Worm (Caenorhabditis elegans): Measurements from ENCODE around the gene T19D12.5.

T19D12.5 gene

ce11 chrII:6661211-6661610 is 25.2 kb upstream of the T19D12.5 start, which contains the start of gene T19D12.2:
T19D12.2 (plus strand) TSS chrII:6661335.
- TF ChIP-seq elt-2 (tag; optimal IDR thresholded peaks at IDR 0.05) (peak; percentile 18), rnt-1 (tag; optimal IDR thresholded peaks at IDR 0.05) (no peak)

- TF ChIP-seq hlh-6 (tag; optimal IDR thresholded peaks at IDR 0.05): no peak
- TF ChIP-seq T23F11.4 (GFP tag; optimal IDR thresholded peaks at IDR 0.05): no peak
- no peak for TF ChIP-seq sdc-2 (tag; optimal IDR thresholded peaks at IDR 0.05)
- no peak for TF ChIP-seq pqm-1 (tag; optimal IDR thresholded peaks at IDR 0.05)
- TF ChIP-seq ceh-34 (tag; optimal IDR thresholded peaks at IDR 0.05): no peak
- no peak for TF ChIP-seq nfya-1 (tag; optimal IDR thresholded peaks at IDR 0.05)
- no peak for TF ChIP-seq syd-9 (tag; optimal IDR thresholded peaks at IDR 0.05)
- no peak for TF ChIP-seq eyg-1 (tag; optimal IDR thresholded peaks at IDR 0.05)
- no peak for TF ChIP-seq madf-2 (tag; optimal IDR thresholded peaks at IDR 0.05)
- TF ChIP-seq pha-2 (tag; optimal IDR thresholded peaks at IDR 0.05): no peak
- no peak for TF ChIP-seq unc-3 (GFP tag; conservative IDR thresholded peaks at IDR 0.05)
- no peak for TF ChIP-seq unc-3 (tag; optimal IDR thresholded peaks at IDR 0.05)
- TF ChIP-seq C08G9.2 (tag; optimal IDR thresholded peaks at IDR 0.05): no peak
- no peak for TF ChIP-seq ets-4 (tag; optimal IDR thresholded peaks at IDR 0.05)
Measured at ce11 chrII:6658766-6659165, 22.7 kb upstream of the T19D12.5 start, which contains the start of gene T19D12.10. T19D12.10 (minus strand) TSS chrII:6658866.

ce11 chrII:6654284-6654683 is 18.2 kb upstream of the T19D12.5 start, which contains the start of gene T19D12.9:
T19D12.9 (minus strand) TSS chrII:6654384.
- TF ChIP-seq lin-11 (tag; optimal IDR thresholded peaks at IDR 0.05) (no peak), ama-1 (optimal IDR thresholded peaks at IDR 0.05) (no peak), elt-2 (tag; optimal IDR thresholded peaks at IDR 0.05) (no peak)

ce11 chrII:6651719-6652118 is 15.7 kb upstream of the T19D12.5 start, which contains the start of gene sra-26:
sra-26 (minus strand) TSS chrII:6651819.
- TF ChIP-seq ceh-34 (tag; optimal IDR thresholded peaks at IDR 0.05) (no peak), syd-9 (tag; optimal IDR thresholded peaks at IDR 0.05) (no peak), lim-6 (tag; optimal IDR thresholded peaks at IDR 0.05) (no peak), mec-3 (tag; optimal IDR thresholded peaks at IDR 0.05; ENCODE audit: borderline replicate concordance) (no peak), C08G9.2 (tag; optimal IDR thresholded peaks at IDR 0.05) (no peak), che-1 (tag; optimal IDR thresholded peaks at IDR 0.05) (no peak), hlh-8 (tag; optimal IDR thresholded peaks at IDR 0.05) (no peak), pha-4 (tag; optimal IDR thresholded peaks at IDR 0.05) (no peak), K02D7.2 (tag; optimal IDR thresholded peaks at IDR 0.05) (no peak), ceh-6 (GFP tag; optimal IDR thresholded peaks at IDR 0.05) (no peak), zip-5 (tag; optimal IDR thresholded peaks at IDR 0.05) (no peak), Y22D7AL.16 (tag; optimal IDR thresholded peaks at IDR 0.05) (no peak), unc-42 (tag; optimal IDR thresholded peaks at IDR 0.05) (no peak)

ce11 chrII:6649026-6649425 is 13.0 kb upstream of the T19D12.5 start, which contains the start of gene oig-8:
oig-8 (minus strand) TSS chrII:6649126.
- no peak for TF ChIP-seq hlh-13 (GFP tag; optimal IDR thresholded peaks at IDR 0.05)
- TF ChIP-seq F13H6.1 (tag; optimal IDR thresholded peaks at IDR 0.05): no peak
- TF ChIP-seq ceh-30 (tag; optimal IDR thresholded peaks at IDR 0.05): no peak
- TF ChIP-seq ceh-2 (tag; optimal IDR thresholded peaks at IDR 0.05): no peak
- no peak for TF ChIP-seq fkh-10 (GFP tag; optimal IDR thresholded peaks at IDR 0.05)
- TF ChIP-seq tbx-7 (tag; optimal IDR thresholded peaks at IDR 0.05): no peak
- TF ChIP-seq pat-9 (tag; optimal IDR thresholded peaks at IDR 0.05): no peak
- no peak for TF ChIP-seq pha-2 (tag; optimal IDR thresholded peaks at IDR 0.05)
